Worm (Caenorhabditis elegans) whole organism, L2 larva: ENCODE data around the gene clec-133.

Source experiments
- ama-1 ChIP-seq: fragments of 150-350 bp; optimal IDR thresholded peaks from 2 replicates; lab custom pipeline; 2018; ENCODE audit warnings: inconsistent platforms
- dmd-4 ChIP-seq: sonication (generic microtip); optimal IDR thresholded peaks from 2 replicates; lab custom pipeline; 2017; ENCODE audit warnings: missing biosample characterization, missing genetic modification characterization
- elt-1 ChIP-seq: fragments of 150-350 bp; optimal IDR thresholded peaks from 2 replicates; lab custom pipeline; 2014; ENCODE audit warnings: missing biosample characterization, missing genetic modification characterization
- lin-11 ChIP-seq: fragments of 150-350 bp; sonication (generic microtip); optimal IDR thresholded peaks from 2 replicates; lab custom pipeline; 2014; ENCODE audit warnings: missing biosample characterization, missing genetic modification characterization, inconsistent platforms, mixed read lengths
- lsy-2 ChIP-seq, 2 experiments: fragments of 150-350 bp in 1 of 2; sonication (generic microtip) in 1 of 2; optimal IDR thresholded peaks; 2 replicates each; lab custom pipeline; 2014 to 2017; ENCODE audit warnings: missing biosample characterization in 2 of 2, missing genetic modification characterization in 2 of 2
- mbf-1 ChIP-seq: sonication (generic microtip); optimal IDR thresholded peaks from 2 replicates; lab custom pipeline; 2017; ENCODE audit warnings: missing biosample characterization, missing genetic modification characterization
- nhr-11 ChIP-seq: fragments of 150-350 bp; optimal IDR thresholded peaks from 2 replicates; lab custom pipeline; 2014; ENCODE audit warnings: missing biosample characterization, missing genetic modification characterization
- nhr-237 ChIP-seq: fragments of 150-350 bp; optimal IDR thresholded peaks from 2 replicates; lab custom pipeline; 2014; ENCODE audit warnings: missing biosample characterization, missing genetic modification characterization
- skn-1 ChIP-seq: sonication (generic microtip); optimal IDR thresholded peaks from 2 replicates; lab custom pipeline; 2017; ENCODE audit warnings: missing biosample characterization, missing genetic modification characterization
- unc-39 ChIP-seq: fragments of 150-350 bp; optimal IDR thresholded peaks from 2 replicates; lab custom pipeline; 2014; ENCODE audit warnings: missing biosample characterization, missing genetic modification characterization
- unc-62 ChIP-seq: fragments of 150-350 bp; optimal IDR thresholded peaks from 2 replicates; lab custom pipeline; 2014; ENCODE audit warnings: missing biosample characterization, missing genetic modification reagents, missing genetic modification characterization
- zag-1 ChIP-seq: fragments of 150-350 bp; optimal IDR thresholded peaks from 2 replicates; lab custom pipeline; 2014; ENCODE audit warnings: missing biosample characterization, missing genetic modification characterization

DNA sequence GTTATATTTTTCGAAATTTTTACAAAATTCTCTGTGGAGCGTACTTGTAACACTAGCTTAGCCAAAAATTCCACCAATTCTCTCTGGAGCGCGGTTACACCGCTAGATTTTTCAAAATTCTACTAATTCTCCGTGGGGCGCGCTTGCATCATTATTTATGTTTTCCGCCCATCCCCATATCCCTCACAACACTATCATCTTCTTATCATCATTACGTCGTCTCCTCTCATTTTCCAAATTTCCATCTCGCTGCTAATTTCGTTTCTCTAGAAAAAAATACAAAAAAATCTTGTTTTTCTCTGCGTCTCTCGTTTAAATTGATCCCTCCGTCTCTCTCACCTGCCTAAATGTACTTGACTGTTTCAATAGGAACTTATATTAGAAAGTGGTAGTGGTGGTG is 22.9 kb upstream of the clec-133 start:
- no peak for TF ChIP-seq zag-1 (tag; lab: Kevin White, UChicago)
- TF ChIP-seq lsy-2 (tag; optimal IDR thresholded peaks at IDR 0.05; lab: Kevin White, UChicago), result no peak
- TF ChIP-seq elt-1 (tag; lab: Kevin White, UChicago), result no peak
- TF ChIP-seq mbf-1 (tag; lab: Kevin White, UChicago), result no peak
- TF ChIP-seq unc-39 (tag; lab: Kevin White, UChicago), result no peak
- TF ChIP-seq nhr-237 (tag; lab: Kevin White, UChicago), result no peak
- no peak for TF ChIP-seq lin-11
- TF ChIP-seq ama-1 (lab: Kevin White, UChicago), result no peak
- TF ChIP-seq dmd-4 (tag; lab: Kevin White, UChicago), result no peak
- TF ChIP-seq skn-1 (tag; lab: Kevin White, UChicago), result no peak
- TF ChIP-seq unc-62, result no peak
- no peak for TF ChIP-seq nhr-11 (tag; lab: Kevin White, UChicago)
